Worm (Caenorhabditis elegans) whole organism, mixed stage, embryonic: ENCODE results near the gene Y62E10A.24.
A peak's percentile ranks its signal among the peaks of the same experiment; 100 is the strongest.

ENCODE experiments used
- M03D4.4 ChIP-seq: sonication (generic microtip); optimal IDR thresholded peaks from 2 replicates; lab custom pipeline; 2017; ENCODE audit warnings: mild to moderate bottlenecking, missing genetic modification characterization, missing compliant biosample characterization
- bed-3 ChIP-seq: fragments of 200-800 bp; sonication (Bioruptor generic); optimal IDR thresholded peaks from 3 replicates; lab custom pipeline; 2018; ENCODE audit warnings: mild to moderate bottlenecking, missing genetic modification characterization, moderate library complexity, missing compliant biosample characterization
- ceh-39 ChIP-seq: fragments of 150-350 bp; optimal IDR thresholded peaks from 2 replicates; lab custom pipeline; 2014; ENCODE audit warnings: missing biosample characterization, missing genetic modification characterization
- ceh-43 ChIP-seq: fragments of 200-800 bp; sonication (Bioruptor generic); optimal IDR thresholded peaks from 2 replicates; lab custom pipeline; 2018; ENCODE audit warnings: mild to moderate bottlenecking, missing genetic modification characterization, moderate library complexity, missing compliant biosample characterization
- ceh-83 ChIP-seq: fragments of 200-800 bp; sonication (Bioruptor generic); optimal IDR thresholded peaks from 2 replicates; lab custom pipeline; 2018; ENCODE audit warnings: mild to moderate bottlenecking, missing genetic modification characterization, missing compliant biosample characterization
- ces-1 ChIP-seq: fragments of 150-350 bp; optimal IDR thresholded peaks from 2 replicates; lab custom pipeline; 2014; ENCODE audit warnings: missing biosample characterization, missing genetic modification reagents, missing genetic modification characterization
- drap-1 ChIP-seq: fragments of 200-800 bp; sonication (Bioruptor generic); optimal IDR thresholded peaks from 3 replicates; lab custom pipeline; 2018; ENCODE audit warnings: mild to moderate bottlenecking, missing genetic modification characterization, missing compliant biosample characterization
- elt-1 ChIP-seq: sonication (generic microtip); optimal IDR thresholded peaks from 2 replicates; lab custom pipeline; 2017; ENCODE audit warnings: missing genetic modification characterization, mild to moderate bottlenecking, missing compliant biosample characterization, antibody characterized with exemption, moderate library complexity, borderline replicate concordance; ENCODE audit not compliant: insufficient read depth
- elt-3 ChIP-seq: fragments of 150-350 bp; optimal IDR thresholded peaks from 2 replicates; lab custom pipeline; 2014; ENCODE audit warnings: missing biosample characterization, missing genetic modification characterization
- flh-1 ChIP-seq: fragments of 200-800 bp; sonication (Bioruptor generic); optimal IDR thresholded peaks from 2 replicates; lab custom pipeline; 2018; ENCODE audit warnings: mild to moderate bottlenecking, missing genetic modification characterization, moderate library complexity, missing compliant biosample characterization
- ham-2 ChIP-seq: fragments of 200-800 bp; sonication (Bioruptor generic); optimal IDR thresholded peaks from 2 replicates; lab custom pipeline; 2018; ENCODE audit warnings: mild to moderate bottlenecking, missing genetic modification characterization, missing compliant biosample characterization
- hlh-1 ChIP-seq: fragments of 150-350 bp; optimal IDR thresholded peaks from 2 replicates; lab custom pipeline; 2014; ENCODE audit warnings: missing biosample characterization, missing genetic modification reagents, missing genetic modification characterization
- lin-13 ChIP-seq: fragments of 150-350 bp; optimal IDR thresholded peaks from 2 replicates; lab custom pipeline; 2014; ENCODE audit warnings: missing biosample characterization, missing genetic modification characterization
- lin-32 ChIP-seq: fragments of 200-800 bp; sonication (Bioruptor generic); optimal IDR thresholded peaks from 2 replicates; lab custom pipeline; 2018; ENCODE audit warnings: mild to moderate bottlenecking, missing genetic modification characterization, missing compliant biosample characterization
- lsy-2 ChIP-seq: fragments of 150-350 bp; optimal IDR thresholded peaks from 2 replicates; lab custom pipeline; 2014; ENCODE audit warnings: missing biosample characterization, missing genetic modification characterization
- mab-5 ChIP-seq: fragments of 150-350 bp; optimal IDR thresholded peaks from 2 replicates; lab custom pipeline; 2014; ENCODE audit warnings: missing biosample characterization, missing genetic modification characterization
- mls-2 ChIP-seq: sonication (generic microtip); optimal IDR thresholded peaks from 2 replicates; lab custom pipeline; 2016; ENCODE audit warnings: mild to moderate bottlenecking, missing genetic modification characterization, moderate library complexity, missing compliant biosample characterization
- nhr-12 ChIP-seq: fragments of 150-350 bp; optimal IDR thresholded peaks from 2 replicates; lab custom pipeline; 2014; ENCODE audit warnings: missing biosample characterization, missing genetic modification characterization
- nhr-2 ChIP-seq: fragments of 150-350 bp; optimal IDR thresholded peaks from 2 replicates; lab custom pipeline; 2014; ENCODE audit warnings: missing biosample characterization, missing genetic modification characterization
- nhr-237 ChIP-seq: fragments of 150-350 bp; optimal IDR thresholded peaks from 2 replicates; lab custom pipeline; 2014; ENCODE audit warnings: missing biosample characterization, missing genetic modification characterization
- nhr-28 ChIP-seq: fragments of 150-350 bp; optimal IDR thresholded peaks from 2 replicates; lab custom pipeline; 2014; ENCODE audit warnings: missing biosample characterization, missing genetic modification characterization
- nhr-76 ChIP-seq: sonication (generic microtip); optimal IDR thresholded peaks from 2 replicates; lab custom pipeline; 2017; ENCODE audit warnings: missing biosample characterization, missing genetic modification characterization
- pha-4 ChIP-seq: fragments of 150-350 bp; optimal IDR thresholded peaks from 2 replicates; lab custom pipeline; 2018; ENCODE audit warnings: missing biosample characterization, missing genetic modification reagents, missing genetic modification characterization
- sem-2 ChIP-seq: fragments of 200-800 bp; sonication (Bioruptor generic); optimal IDR thresholded peaks from 2 replicates; lab custom pipeline; 2018; ENCODE audit warnings: mild to moderate bottlenecking, missing genetic modification characterization, missing compliant biosample characterization
- snpc-4 ChIP-seq: fragments of 150-350 bp; optimal IDR thresholded peaks from 2 replicates; lab custom pipeline; 2014; ENCODE audit warnings: missing biosample characterization, missing genetic modification characterization
- sptf-1 ChIP-seq: sonication (generic microtip); optimal IDR thresholded peaks from 2 replicates; lab custom pipeline; 2017; ENCODE audit warnings: mild to moderate bottlenecking, missing genetic modification characterization, moderate library complexity, missing compliant biosample characterization
- unc-120 ChIP-seq: sonication (generic microtip); optimal IDR thresholded peaks from 2 replicates; lab custom pipeline; 2017; ENCODE audit warnings: missing genetic modification characterization, missing compliant biosample characterization; ENCODE audit not compliant: poor library complexity, severe bottlenecking
- unc-39 ChIP-seq: fragments of 150-350 bp; optimal IDR thresholded peaks from 2 replicates; lab custom pipeline; 2014; ENCODE audit warnings: missing biosample characterization, missing genetic modification characterization
- unc-62 ChIP-seq: fragments of 150-350 bp; optimal IDR thresholded peaks from 2 replicates; lab custom pipeline; 2014; ENCODE audit warnings: missing biosample characterization, missing genetic modification reagents, missing genetic modification characterization
- zip-8 ChIP-seq: fragments of 150-350 bp; optimal IDR thresholded peaks from 2 replicates; lab custom pipeline; 2014; ENCODE audit warnings: missing biosample characterization, missing genetic modification characterization
- ztf-11 ChIP-seq: fragments of 150-350 bp; optimal IDR thresholded peaks from 2 replicates; lab custom pipeline; 2014; ENCODE audit warnings: missing biosample characterization, missing genetic modification characterization

Gene Y62E10A.24

ce11 chrIV:13347232-13347715 is 23.2 kb upstream of the Y62E10A.24 start, which contains the start of gene W02A2.9:
TSS of gene W02A2.9 (plus strand) at chrIV:13347665.
- no peak for TF ChIP-seq lin-32 (GFP tag; lab: Kevin White, UChicago)
- TF ChIP-seq ces-1 (GFP tag; lab: Kevin White, UChicago) = no peak
- TF ChIP-seq ztf-11 (tag; lab: Kevin White, UChicago) = no peak
- no peak for TF ChIP-seq lin-13 (tag; lab: Kevin White, UChicago)
- TF ChIP-seq, all 35 proteins: peak for 0

- TF ChIP-seq ceh-43 (GFP tag; lab: Kevin White, UChicago) (no peak), mls-2 (tag; lab: Kevin White, UChicago) (no peak), ham-2 (GFP tag; lab: Kevin White, UChicago) (no peak), nhr-12 (tag; lab: Kevin White, UChicago) (no peak), sptf-1 (tag; lab: Kevin White, UChicago) (no peak), ces-1 (GFP tag; lab: Kevin White, UChicago) (no peak), unc-39 (no peak), flh-1 (GFP tag; lab: Kevin White, UChicago) (no peak), unc-120 (no peak), ztf-11 (tag; lab: Kevin White, UChicago) (no peak), sem-2 (no peak), elt-3 (no peak), drap-1 (no peak), hlh-1 (tag; lab: Kevin White, UChicago) (no peak)
These were observed 21.9 kb upstream of the Y62E10A.24 start, which contains the start of gene W02A2.12 for ce11 chrIV:13348592-13348991. TSS of gene W02A2.12 (minus strand) at chrIV:13348831.

DNA sequence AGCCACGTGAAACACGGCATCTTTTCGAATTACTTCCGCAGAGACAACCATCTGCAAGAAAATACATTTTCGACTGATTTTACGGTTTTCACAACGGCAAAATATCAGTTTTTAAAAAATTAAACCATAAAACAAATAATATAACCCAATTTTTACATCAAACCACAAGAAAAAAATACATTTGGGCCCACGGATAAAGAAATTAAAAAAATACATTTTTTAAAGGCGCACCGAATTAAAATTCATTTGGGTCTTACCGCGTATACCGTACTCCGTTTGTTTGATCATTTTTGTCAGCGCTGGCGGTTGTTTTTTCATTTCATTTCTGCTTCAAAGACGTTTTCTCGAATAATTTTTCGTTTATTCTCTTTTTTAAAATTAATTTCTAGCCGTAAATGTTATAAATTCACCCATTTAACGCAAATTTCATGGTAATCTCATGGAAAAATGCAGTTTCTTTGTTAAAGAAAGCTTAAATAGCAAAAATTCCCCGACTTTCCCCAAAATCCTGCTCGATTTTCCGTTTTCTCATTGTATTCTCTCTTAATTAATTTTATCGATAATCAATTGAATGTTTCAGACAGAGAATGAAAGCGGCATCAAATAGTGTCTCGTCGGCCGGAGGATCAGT is 17.3 kb upstream of the Y62E10A.24 start, which contains the start of the genes rec-8 and mex-5:
Gene rec-8, minus strand, starts transcription at position 51 of the 631 bp plus-strand sequence.
Gene mex-5, plus strand, starts transcription at position 581 of the 631 bp plus-strand sequence.
- TF ChIP-seq lsy-2 (tag; lab: Kevin White, UChicago) = peak; percentile 74
- no peak for TF ChIP-seq ces-1 (GFP tag; lab: Kevin White, UChicago)

- TF ChIP-seq mls-2 (tag; lab: Kevin White, UChicago) (no peak), pha-4 (tag; lab: Kevin White, UChicago) (no peak), nhr-28 (tag; lab: Kevin White, UChicago) (no peak), nhr-2 (tag; lab: Kevin White, UChicago) (no peak), unc-120 (no peak), snpc-4 (tag; lab: Kevin White, UChicago) (no peak), flh-1 (GFP tag; lab: Kevin White, UChicago) (no peak)
- TF ChIP-seq, all 35 proteins: peak for 0
These were observed 16.5 kb upstream of the Y62E10A.24 start for ce11 chrIV:13354044-13354443.

- TF ChIP-seq hlh-1 (tag; lab: Kevin White, UChicago) (no peak), elt-1 (tag; lab: Kevin White, UChicago) (no peak), lsy-2 (tag; lab: Kevin White, UChicago) (no peak), elt-3 (no peak), sptf-1 (tag; lab: Kevin White, UChicago) (no peak), nhr-12 (tag; lab: Kevin White, UChicago) (no peak), flh-1 (GFP tag; lab: Kevin White, UChicago) (no peak), unc-62 (GFP tag; lab: Kevin White, UChicago) (no peak), mab-5 (tag; lab: Kevin White, UChicago) (no peak), ceh-83 (GFP tag; lab: Kevin White, UChicago) (no peak)
- TF ChIP-seq, all 35 proteins: peak for 0
These were observed 14.5 kb upstream of the Y62E10A.24 start for ce11 chrIV:13356005-13356404.

ce11 chrIV:13358488-13358887 is 12.0 kb upstream of the Y62E10A.24 start, which contains the start of gene W02A2.8:
TSS of gene W02A2.8 (minus strand) at chrIV:13358588.
- TF ChIP-seq nhr-12 (tag; lab: Kevin White, UChicago) = no peak
- no peak for TF ChIP-seq mls-2 (tag; lab: Kevin White, UChicago)
- no peak for TF ChIP-seq mab-5 (tag; lab: Kevin White, UChicago)
- TF ChIP-seq nhr-237 (tag; lab: Kevin White, UChicago) = no peak
- TF ChIP-seq bed-3 = no peak
- TF ChIP-seq ceh-39 (tag; lab: Kevin White, UChicago) = no peak
- TF ChIP-seq elt-3 = no peak
- no peak for TF ChIP-seq ceh-43 (GFP tag; lab: Kevin White, UChicago)
- TF ChIP-seq nhr-76 (tag; lab: Kevin White, UChicago) = no peak
- TF ChIP-seq ztf-11 (tag; lab: Kevin White, UChicago) = no peak
- TF ChIP-seq pha-4 (tag; lab: Kevin White, UChicago) = no peak
- TF ChIP-seq nhr-28 (tag; lab: Kevin White, UChicago) = no peak
- TF ChIP-seq M03D4.4 = no peak
- TF ChIP-seq snpc-4 (tag; lab: Kevin White, UChicago) = no peak
- TF ChIP-seq zip-8 (tag; lab: Kevin White, UChicago) = no peak
- TF ChIP-seq lin-32 (GFP tag; lab: Kevin White, UChicago) = no peak
- TF ChIP-seq flh-1 (GFP tag; lab: Kevin White, UChicago) = no peak
- TF ChIP-seq hlh-1 (tag; lab: Kevin White, UChicago) = no peak
- TF ChIP-seq unc-62 (GFP tag; lab: Kevin White, UChicago) = no peak
- no peak for TF ChIP-seq drap-1
